Fruit fly (Drosophila melanogaster) whole organism: ENCODE data around the gene CG42564.

Experiments used
- CG8478 ChIP-seq: fragments of >200 bp; optimal IDR thresholded peaks from 2 replicates; lab custom pipeline; 2018; ENCODE audit warnings: inconsistent platforms
- Dll ChIP-seq: fragments of >200 bp; optimal IDR thresholded peaks from 2 replicates; lab custom pipeline; 2017
- EcR ChIP-seq, 2 experiments: fragments of >200 bp; optimal IDR thresholded peaks; 2 replicates each; lab custom pipeline; 2017; ENCODE audit warnings: missing biosample characterization in 2 of 2, missing genetic modification characterization in 2 of 2, missing genetic modification reagents in 2 of 2
- pan ChIP-seq: fragments of >200 bp; optimal IDR thresholded peaks from 2 replicates; lab custom pipeline; 2017
- psq ChIP-seq: fragments of >200 bp; optimal IDR thresholded peaks from 2 replicates; lab custom pipeline; 2017
- usp ChIP-seq: fragments of >200 bp; optimal IDR thresholded peaks from 2 replicates; lab custom pipeline; 2017; ENCODE audit warnings: missing biosample characterization, missing genetic modification characterization, mixed read lengths

The CG42564 gene

dm6 chr3R:6374307-6374574 is at the start of gene CG42564:
Gene CG42564 (plus strand): TSS chr3R:6374475.
- TF ChIP-seq CG8478, result no peak
- TF ChIP-seq pan (lab: Kevin White, UChicago), result no peak
- no peak for TF ChIP-seq usp (GFP tag; lab: Kevin White, UChicago)
- no peak for TF ChIP-seq Dll (lab: Kevin White, UChicago)
- no peak for TF ChIP-seq psq (lab: Kevin White, UChicago)
- no peak for TF ChIP-seq EcR (GFP tag; optimal IDR thresholded peaks at IDR 0.05; lab: Kevin White, UChicago)

- TF ChIP-seq CG8478, result no peak
- TF ChIP-seq usp (GFP tag; lab: Kevin White, UChicago), result no peak
- no peak for TF ChIP-seq pan (lab: Kevin White, UChicago)
- TF ChIP-seq psq (lab: Kevin White, UChicago), result no peak
- no peak for TF ChIP-seq EcR (GFP tag; optimal IDR thresholded peaks at IDR 0.05; lab: Kevin White, UChicago)
- no peak for TF ChIP-seq Dll (lab: Kevin White, UChicago)
Measured at dm6 chr3R:6329774-6330298, 44.4 kb upstream of the CG42564 start, which contains the start of gene Osi18. Gene Osi18 (plus strand): TSS chr3R:6330248.

dm6 chr3R:6334906-6335433 is 39.3 kb upstream of the CG42564 start, which contains the start of gene Osi19:
Gene Osi19 (plus strand): TSS chr3R:6335362.
- no peak for TF ChIP-seq usp (GFP tag; lab: Kevin White, UChicago)
- no peak for TF ChIP-seq CG8478
- no peak for TF ChIP-seq Dll (lab: Kevin White, UChicago)
- no peak for TF ChIP-seq EcR (GFP tag; optimal IDR thresholded peaks at IDR 0.05; lab: Kevin White, UChicago)
- TF ChIP-seq pan (lab: Kevin White, UChicago), result no peak
- TF ChIP-seq psq (lab: Kevin White, UChicago), result no peak

- TF ChIP-seq CG8478 (no peak), EcR (GFP tag; optimal IDR thresholded peaks at IDR 0.05; lab: Kevin White, UChicago) (no peak), usp (GFP tag; lab: Kevin White, UChicago) (no peak), psq (lab: Kevin White, UChicago) (no peak), pan (lab: Kevin White, UChicago) (no peak)
Measured at dm6 chr3R:6337397-6337796, 36.9 kb upstream of the CG42564 start.

dm6 chr3R:6339795-6340194 is 34.5 kb upstream of the CG42564 start, which contains the start of gene Osi20:
Gene Osi20 (plus strand): TSS chr3R:6340095.
- TF ChIP-seq psq (lab: Kevin White, UChicago) (no peak), CG8478 (no peak), pan (lab: Kevin White, UChicago) (no peak)

- TF ChIP-seq psq (lab: Kevin White, UChicago) (no peak), EcR (GFP tag; optimal IDR thresholded peaks at IDR 0.05; lab: Kevin White, UChicago) (no peak), Dll (lab: Kevin White, UChicago) (no peak), pan (lab: Kevin White, UChicago) (no peak), usp (GFP tag; lab: Kevin White, UChicago) (no peak), CG8478 (no peak)
Measured at dm6 chr3R:6341668-6342067, 32.6 kb upstream of the CG42564 start, which contains the start of gene CG17917. Gene CG17917 (plus strand): TSS chr3R:6341968.

- no peak for TF ChIP-seq Dll (lab: Kevin White, UChicago)
- TF ChIP-seq EcR (GFP tag; optimal IDR thresholded peaks at IDR 0.05; lab: Kevin White, UChicago), result no peak
- TF ChIP-seq CG8478, result no peak
- TF ChIP-seq psq (lab: Kevin White, UChicago), result no peak
Measured at dm6 chr3R:6342702-6343101, 31.6 kb upstream of the CG42564 start, which contains the start of gene CG10298. Gene CG10298 (plus strand): TSS chr3R:6343002.

- no peak for TF ChIP-seq CG8478
- no peak for TF ChIP-seq usp (GFP tag; lab: Kevin White, UChicago)
- TF ChIP-seq psq (lab: Kevin White, UChicago), result no peak
- TF ChIP-seq Dll (lab: Kevin White, UChicago), result no peak
- no peak for TF ChIP-seq pan (lab: Kevin White, UChicago)
- no peak for TF ChIP-seq EcR (GFP tag; optimal IDR thresholded peaks at IDR 0.05; lab: Kevin White, UChicago)
Measured at dm6 chr3R:6343396-6344239, 30.7 kb upstream of the CG42564 start, which contains the start of gene CG17919. Gene CG17919 (plus strand): TSS chr3R:6344029.

dm6 chr3R:6345814-6346213 is 28.5 kb upstream of the CG42564 start, which contains the start of the genes SmD2 and CG18048:
Gene SmD2 (minus strand): TSS chr3R:6345911.
Gene CG18048 (plus strand): TSS chr3R:6346111.
- TF ChIP-seq Dll (lab: Kevin White, UChicago) (no peak), psq (lab: Kevin White, UChicago) (no peak), usp (GFP tag; lab: Kevin White, UChicago) (no peak), CG8478 (no peak), EcR (GFP tag; optimal IDR thresholded peaks at IDR 0.05; lab: Kevin White, UChicago) (no peak), pan (lab: Kevin White, UChicago) (no peak)

- TF ChIP-seq CG8478, result no peak
- no peak for TF ChIP-seq usp (GFP tag; lab: Kevin White, UChicago)
- no peak for TF ChIP-seq psq (lab: Kevin White, UChicago)
- no peak for TF ChIP-seq EcR (GFP tag; optimal IDR thresholded peaks at IDR 0.05; lab: Kevin White, UChicago)
- TF ChIP-seq Dll (lab: Kevin White, UChicago), result no peak
- no peak for TF ChIP-seq pan (lab: Kevin White, UChicago)
Measured at dm6 chr3R:6348943-6349342, 25.3 kb upstream of the CG42564 start, which contains the start of gene Hr83. Gene Hr83 (plus strand): TSS chr3R:6349243.

dm6 chr3R:6350755-6351154 is 23.5 kb upstream of the CG42564 start, which contains the start of gene Pak:
Gene Pak (plus strand): TSS chr3R:6350896.
- TF ChIP-seq Dll (lab: Kevin White, UChicago) (no peak), EcR (GFP tag; optimal IDR thresholded peaks at IDR 0.05; lab: Kevin White, UChicago) (no peak), psq (lab: Kevin White, UChicago) (no peak), pan (lab: Kevin White, UChicago) (no peak), CG8478 (no peak), usp (GFP tag; lab: Kevin White, UChicago) (no peak)
